Worm (Caenorhabditis elegans) whole organism, L4/young adult: ENCODE data around the gene dhs-31.

Experiments used
- W03F9.2 ChIP-seq: fragments of 150-350 bp; optimal IDR thresholded peaks from 2 replicates; lab custom pipeline; 2014; ENCODE audit warnings: missing biosample characterization, missing genetic modification characterization
- dao-5 ChIP-seq: sonication (generic microtip); optimal IDR thresholded peaks from 2 replicates; lab custom pipeline; 2016; ENCODE audit warnings: missing genotype, missing genetic modification characterization, moderate library complexity, missing compliant biosample characterization
- him-1 ChIP-seq: sonication (generic microtip); optimal IDR thresholded peaks from 2 replicates; lab custom pipeline; 2016; ENCODE audit warnings: missing genotype, missing genetic modification reagents, missing genetic modification characterization, missing compliant biosample characterization

DNA sequence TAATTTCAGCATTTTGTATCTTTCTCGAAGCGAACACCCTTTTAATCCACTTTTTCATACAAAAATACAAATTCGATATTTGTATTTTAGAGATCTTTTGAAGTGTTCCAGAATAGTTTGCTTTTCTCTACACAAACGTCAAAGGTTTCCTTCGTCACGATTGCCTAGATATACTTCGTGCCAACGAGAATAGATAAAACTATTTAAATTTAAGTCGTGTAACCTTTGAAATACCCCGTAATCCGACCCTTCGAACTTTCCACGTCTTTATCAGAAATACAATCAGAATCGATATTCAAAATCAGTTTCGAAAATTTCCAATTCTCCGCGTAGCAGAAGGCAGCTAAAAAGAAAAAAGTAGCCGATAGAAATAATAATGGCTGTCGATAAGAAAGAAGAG lies 49.7 kb upstream of the dhs-31 start, which contains the start of gene ttbk-5:
- TF ChIP-seq dao-5 (tag; lab: Kevin White, UChicago) (no peak), W03F9.2 (tag; lab: Kevin White, UChicago) (no peak), him-1 (tag; lab: Kevin White, UChicago) (no peak)
